Fruit fly (Drosophila melanogaster): ENCODE data around the gene E2f1.

- TF ChIP-seq Sox102F (GFP tag; optimal IDR thresholded peaks at IDR 0.05) (no peak), Hr38 (GFP tag; optimal IDR thresholded peaks at IDR 0.05) (no peak), CG9139 (GFP tag; optimal IDR thresholded peaks at IDR 0.05) (no peak), Gug (GFP tag; IDR thresholded peaks at IDR 0.05) (no peak), CG16779 (tag; optimal IDR thresholded peaks at IDR 0.05) (no peak), Ets21C (GFP tag; optimal IDR thresholded peaks at IDR 0.05) (no peak), esn (GFP tag; optimal IDR thresholded peaks at IDR 0.05) (no peak), CG6276 (GFP tag; optimal IDR thresholded peaks at IDR 0.05) (no peak), CG6163 (GFP tag; IDR thresholded peaks at IDR 0.05) (no peak), Hr39 (GFP tag; optimal IDR thresholded peaks at IDR 0.05) (no peak)
Measured at dm6 chr3R:21593735-21594345, 66.8 kb downstream of the E2f1 start.

Measured in whole organism, prepupa.